Worm (Caenorhabditis elegans): Measurements from ENCODE around the gene zhit-3.

zhit-3 gene

DNA sequence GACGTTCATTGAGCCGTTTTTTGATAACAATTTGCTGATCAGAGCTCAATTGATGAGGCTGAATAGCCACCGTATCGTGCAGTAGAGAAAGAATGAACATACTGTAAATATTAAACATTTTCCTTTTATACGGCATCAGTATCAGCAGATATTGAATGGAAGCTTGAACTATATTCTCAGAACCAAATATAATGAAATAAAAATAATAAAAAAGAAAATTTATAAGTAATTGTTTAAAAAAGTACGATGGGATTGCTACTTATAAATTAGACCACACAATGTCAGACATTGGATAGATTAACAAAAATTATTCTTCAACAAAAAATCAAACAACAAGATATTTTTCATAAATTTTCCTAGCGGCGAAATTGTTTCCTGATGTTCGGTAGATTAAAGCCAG lies 5.4 kb downstream of the zhit-3 start, which contains the start of gene rpc-25:
Gene rpc-25, minus strand, starts transcription at position 101 of the 400 bp plus-strand sequence.
- TF ChIP-seq lin-54 (GFP tag; optimal IDR thresholded peaks at IDR 0.05): no peak
- no peak for TF ChIP-seq attf-6 (GFP tag; IDR thresholded peaks at IDR 0.05)
- no peak for TF ChIP-seq atf-7 (tag; optimal IDR thresholded peaks at IDR 0.05)
- TF ChIP-seq bed-1 (GFP tag; IDR thresholded peaks at IDR 0.05): no peak
- no peak for TF ChIP-seq madf-10 (tag; optimal IDR thresholded peaks at IDR 0.05)
- TF ChIP-seq ceh-40 (GFP tag; IDR thresholded peaks at IDR 0.05): no peak
- TF ChIP-seq sdz-38 (tag; optimal IDR thresholded peaks at IDR 0.05): no peak
- peak; percentile 19 for TF ChIP-seq hrde-1 (tag; optimal IDR thresholded peaks at IDR 0.05; ENCODE audit: borderline replicate concordance)
- no peak for TF ChIP-seq K11D2.4 (GFP tag; IDR thresholded peaks at IDR 0.05)
- TF ChIP-seq attf-5 (GFP tag; optimal IDR thresholded peaks at IDR 0.05): no peak
- no peak for TF ChIP-seq lin-40 (tag; optimal IDR thresholded peaks at IDR 0.05)
- TF ChIP-seq madf-6 (GFP tag; IDR thresholded peaks at IDR 0.05): 0 out of 2 replicates have a peak, but pooled peaks have one; percentile 24

DNA sequence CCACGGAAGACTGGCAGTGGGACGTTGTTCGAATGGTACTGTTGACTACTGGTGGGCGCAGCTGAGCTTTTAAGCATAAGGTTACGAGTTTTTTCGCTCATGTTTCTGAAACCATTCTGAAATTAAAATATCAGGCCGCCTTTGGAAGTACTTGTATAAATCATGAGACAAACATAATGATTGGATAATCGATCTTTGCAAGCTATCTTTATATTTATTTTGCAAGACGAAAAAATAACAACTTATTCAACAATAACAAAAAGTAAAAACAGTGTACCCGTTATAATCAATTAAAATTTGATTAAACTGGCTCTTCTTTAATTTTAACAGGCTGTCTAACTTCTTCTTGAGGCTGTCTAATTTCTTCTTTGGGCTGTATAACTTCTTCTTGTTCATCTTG lies 6.4 kb downstream of the zhit-3 start, which contains the start of gene ZK856.16:
Gene ZK856.16, minus strand, starts transcription at position 101 of the 400 bp plus-strand sequence.
- TF ChIP-seq akir-1 (GFP tag; optimal IDR thresholded peaks at IDR 0.05) (no peak), atf-7 (tag; optimal IDR thresholded peaks at IDR 0.05) (no peak)

DNA sequence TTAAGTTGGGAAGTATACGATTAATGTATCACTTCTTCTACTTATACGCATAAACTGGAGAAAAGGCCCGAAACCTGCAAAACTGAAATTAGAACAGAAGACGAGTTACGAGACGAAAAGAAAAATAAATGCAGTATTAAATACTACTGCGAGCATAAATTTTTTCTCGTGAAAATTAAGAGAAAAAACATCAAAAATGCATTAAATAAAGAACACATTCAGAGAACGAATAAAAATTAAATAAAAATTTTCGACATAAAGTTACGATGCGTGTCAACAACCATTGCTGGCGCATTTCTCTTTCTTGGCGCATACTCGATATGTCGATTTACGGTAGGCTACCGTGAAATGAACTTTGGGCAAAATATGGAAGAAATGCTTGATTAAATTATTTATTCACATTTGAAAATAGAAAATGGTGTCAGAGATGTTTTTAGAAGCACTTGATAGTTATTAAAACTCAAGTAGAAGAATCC lies 7.0 kb downstream of the zhit-3 start, which contains the start of the genes ZK856.19 and ZK856.11:
Gene ZK856.19, minus strand, starts transcription at position 51 of the 476 bp plus-strand sequence.
Gene ZK856.11, minus strand, starts transcription at position 76 of the 476 bp plus-strand sequence.
- no peak for TF ChIP-seq hlh-12 (tag; optimal IDR thresholded peaks at IDR 0.05)
- no peak for TF ChIP-seq ceh-100 (GFP tag; IDR thresholded peaks at IDR 0.05)
- TF ChIP-seq ceh-79 (tag; optimal IDR thresholded peaks at IDR 0.05): no peak
- no peak for TF ChIP-seq rcor-1 (GFP tag; IDR thresholded peaks at IDR 0.05)
- peak; percentile 39; the same call in 1 of the 2 replicates for TF ChIP-seq mcd-1 (GFP tag; IDR thresholded peaks at IDR 0.05)
- peak; percentile 61 for TF ChIP-seq lin-40 (tag; optimal IDR thresholded peaks at IDR 0.05)
- peak; percentile 44 for TF ChIP-seq tbp1 (GFP tag; optimal IDR thresholded peaks at IDR 0.05)
- TF ChIP-seq ceh-27 (GFP tag; optimal IDR thresholded peaks at IDR 0.05): peak; percentile 14
- peak; percentile 58 for TF ChIP-seq lin-54 (GFP tag; optimal IDR thresholded peaks at IDR 0.05)
- peak; percentile 32; the same call in 1 of the 2 replicates for TF ChIP-seq hmg-1.2 (GFP tag; IDR thresholded peaks at IDR 0.05)
- TF ChIP-seq ztf-18 (tag; optimal IDR thresholded peaks at IDR 0.05): peak; percentile 93
- peak; percentile 24; the same call in 1 of the 2 replicates for TF ChIP-seq madf-6 (GFP tag; IDR thresholded peaks at IDR 0.05)
- TF ChIP-seq madf-10 (tag; optimal IDR thresholded peaks at IDR 0.05): peak; percentile 29
- TF ChIP-seq F39B2.1 (GFP tag; IDR thresholded peaks at IDR 0.05): no peak
- no peak for TF ChIP-seq C06A6.2 (GFP tag; conservative IDR thresholded peaks at IDR 0.05)
- peak; percentile 31 for TF ChIP-seq lsl-1 (GFP tag; optimal IDR thresholded peaks at IDR 0.05)
- peak in 1 of 3 experiments; percentile 55 for TF ChIP-seq lin-35 (GFP tag; optimal IDR thresholded peaks at IDR 0.05)
- TF ChIP-seq ceh-58 (GFP tag; IDR thresholded peaks at IDR 0.05): no peak
- 0 out of 2 replicates have a peak, but pooled peaks have one; percentile 49 for TF ChIP-seq B0336.3 (GFP tag; IDR thresholded peaks at IDR 0.05)
- peak; percentile 45 for TF ChIP-seq F23B12.7 (tag; optimal IDR thresholded peaks at IDR 0.05; ENCODE audit: insufficient read depth)
- TF ChIP-seq cebp-1 (GFP tag; IDR thresholded peaks at IDR 0.05): no peak
- TF ChIP-seq cebp-1 (tag; optimal IDR thresholded peaks at IDR 0.05): peak; percentile 54
- no peak for TF ChIP-seq ets-4 (GFP tag; optimal IDR thresholded peaks at IDR 0.05)
- TF ChIP-seq snpc-3.4 (tag; optimal IDR thresholded peaks at IDR 0.05): peak; percentile 41
- TF ChIP-seq hrde-1 (tag; optimal IDR thresholded peaks at IDR 0.05; ENCODE audit: borderline replicate concordance): peak; percentile 0
- no peak for TF ChIP-seq nhr-90 (tag; optimal IDR thresholded peaks at IDR 0.05)
- TF ChIP-seq mes-4 (tag; optimal IDR thresholded peaks at IDR 0.05): no peak
- TF ChIP-seq unc-130 (GFP tag; optimal IDR thresholded peaks at IDR 0.05): peak; percentile 5
- TF ChIP-seq K12H6.12 (tag; optimal IDR thresholded peaks at IDR 0.05): no peak
- TF ChIP-seq hsf-1 (GFP tag; IDR thresholded peaks at IDR 0.05): 0 out of 2 replicates have a peak, but pooled peaks have one; percentile 18
- peak; percentile 24; the same call in 1 of the 2 replicates for TF ChIP-seq dox-1 (GFP tag; IDR thresholded peaks at IDR 0.05)
- 0 out of 2 replicates have a peak, but pooled peaks have one; percentile 65 for TF ChIP-seq Y53G8AR.9 (GFP tag; conservative IDR thresholded peaks at IDR 0.05)
- peak; percentile 11 for TF ChIP-seq nhr-80 (tag; optimal IDR thresholded peaks at IDR 0.05)
- TF ChIP-seq F49E8.2 (tag; optimal IDR thresholded peaks at IDR 0.05; ENCODE audit: insufficient read depth): peak; percentile 41
- no peak for TF ChIP-seq snpc-4 (GFP tag; optimal IDR thresholded peaks at IDR 0.05)
- TF ChIP-seq snpc-4 (tag; optimal IDR thresholded peaks at IDR 0.05): peak in 2 of 4 experiments; percentile 35 to 49
